Worm (Caenorhabditis elegans): ENCODE results near the gene ceh-53.
A peak's percentile ranks its signal among the peaks of the same experiment; 100 is the strongest.

ceh-53 gene

DNA sequence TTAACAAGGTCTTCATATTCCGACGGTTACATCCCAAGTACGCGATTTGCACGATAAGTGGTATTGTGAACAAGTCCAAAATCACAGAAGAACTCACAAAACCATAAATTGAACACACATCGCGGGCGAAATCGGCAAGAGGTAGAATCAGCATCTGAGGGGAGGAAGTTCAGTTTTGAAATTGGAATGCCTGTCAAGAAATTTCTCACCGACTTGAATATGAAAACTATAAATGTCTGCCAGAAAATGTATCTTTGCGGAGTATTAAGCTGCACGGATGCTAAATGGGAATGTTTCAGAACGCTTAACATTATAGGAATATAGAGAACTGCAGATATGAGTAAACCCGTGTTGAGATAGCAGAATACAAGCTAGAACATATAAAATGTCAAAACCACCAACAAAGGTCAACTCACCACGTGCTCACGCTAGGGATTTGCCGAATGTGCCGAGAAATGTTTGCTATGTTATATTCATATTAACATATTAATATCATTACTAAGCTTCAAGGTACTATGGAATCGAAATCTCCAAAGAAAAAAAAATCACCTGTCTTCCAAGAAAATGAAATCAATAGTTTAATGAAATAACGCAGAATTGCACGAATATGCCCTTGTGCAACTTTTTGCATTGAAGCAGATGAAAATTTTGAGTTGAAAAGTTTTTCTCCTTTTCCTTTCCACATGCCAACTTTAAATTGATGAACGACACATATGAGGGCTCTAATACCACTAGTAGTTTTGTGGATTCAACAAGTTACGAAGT is 15.6 kb upstream of the ceh-53 start, which contains the start of gene srz-82:
srz-82 (plus strand) TSS at position 701 of the 765 bp plus-strand sequence.
- TF ChIP-seq ztf-23 (GFP tag; IDR thresholded peaks at IDR 0.05) = 0 out of 2 replicates have a peak, but pooled peaks have one; percentile 24
- TF ChIP-seq ztf-29 (GFP tag; IDR thresholded peaks at IDR 0.05) = no peak

DNA sequence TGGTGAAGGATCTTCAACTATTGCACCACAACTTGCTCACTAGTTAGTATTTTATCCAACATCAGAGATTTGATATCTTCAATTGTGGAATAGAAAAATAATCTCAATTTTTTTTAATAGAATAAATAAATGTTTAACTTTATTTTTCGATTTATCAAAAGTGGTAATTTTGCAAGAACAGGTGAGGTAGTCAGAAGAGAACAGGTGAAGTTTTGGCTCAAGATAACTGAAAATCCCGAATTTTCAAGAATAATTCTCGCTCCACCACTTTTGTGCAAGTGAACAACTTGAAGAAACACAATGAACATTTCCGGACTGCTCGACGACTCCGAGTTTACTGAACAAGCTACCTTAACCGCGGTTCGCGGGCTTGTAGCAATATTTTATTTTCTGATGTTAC is 6.5 kb upstream of the ceh-53 start, which contains the start of gene srz-78:
srz-78 (plus strand) TSS at position 301 of the 400 bp plus-strand sequence.
- TF ChIP-seq tab-1 (GFP tag; IDR thresholded peaks at IDR 0.05) (no peak), flt-1 (GFP tag; IDR thresholded peaks at IDR 0.05) (no peak), klf-2 (GFP tag; conservative IDR thresholded peaks at IDR 0.05) (no peak), cog-1 (tag; optimal IDR thresholded peaks at IDR 0.05) (no peak), ztf-29 (GFP tag; IDR thresholded peaks at IDR 0.05) (no peak), T22C8.4 (GFP tag; IDR thresholded peaks at IDR 0.05) (no peak), ref-1 (GFP tag; conservative IDR thresholded peaks at IDR 0.05) (no peak), med-1 (GFP tag; optimal IDR thresholded peaks at IDR 0.05; ENCODE audit: insufficient read depth) (no peak), ztf-23 (GFP tag; IDR thresholded peaks at IDR 0.05) (no peak)

DNA sequence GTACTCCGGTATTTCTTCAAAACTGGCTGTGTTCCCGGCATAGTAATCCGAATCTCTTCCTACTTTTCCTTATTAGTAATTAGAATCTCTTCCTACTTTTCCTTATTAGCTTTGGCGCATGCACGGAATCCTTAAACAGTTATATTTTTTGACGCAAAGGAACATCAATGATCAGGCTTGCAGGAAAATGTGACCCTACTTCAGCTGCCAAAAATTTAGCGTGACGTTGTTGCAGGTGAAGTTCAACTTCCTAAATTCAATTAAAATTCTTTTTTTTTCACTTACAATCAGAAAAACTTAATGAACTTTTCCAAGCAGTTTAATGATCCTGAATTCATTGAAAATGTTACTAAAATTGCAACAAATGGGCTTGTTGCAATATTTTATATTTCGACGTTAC is 4.7 kb upstream of the ceh-53 start, which contains the start of gene srz-79:
srz-79 (plus strand) TSS at position 301 of the 400 bp plus-strand sequence.
- TF ChIP-seq ref-1 (GFP tag; conservative IDR thresholded peaks at IDR 0.05) (no peak), T22C8.4 (GFP tag; IDR thresholded peaks at IDR 0.05) (no peak), flt-1 (GFP tag; IDR thresholded peaks at IDR 0.05) (no peak), ztf-23 (GFP tag; IDR thresholded peaks at IDR 0.05) (no peak), klf-2 (GFP tag; conservative IDR thresholded peaks at IDR 0.05) (no peak), med-1 (GFP tag; optimal IDR thresholded peaks at IDR 0.05; ENCODE audit: insufficient read depth) (no peak), ztf-29 (GFP tag; IDR thresholded peaks at IDR 0.05) (no peak), cog-1 (tag; optimal IDR thresholded peaks at IDR 0.05) (no peak), tab-1 (GFP tag; IDR thresholded peaks at IDR 0.05) (no peak)

- TF ChIP-seq tab-1 (GFP tag; IDR thresholded peaks at IDR 0.05) (no peak), ztf-23 (GFP tag; IDR thresholded peaks at IDR 0.05) (no peak), med-1 (GFP tag; optimal IDR thresholded peaks at IDR 0.05; ENCODE audit: insufficient read depth) (no peak), ref-1 (GFP tag; conservative IDR thresholded peaks at IDR 0.05) (no peak), cog-1 (tag; optimal IDR thresholded peaks at IDR 0.05) (no peak), ztf-29 (GFP tag; IDR thresholded peaks at IDR 0.05) (no peak), T22C8.4 (GFP tag; IDR thresholded peaks at IDR 0.05) (no peak), flt-1 (GFP tag; IDR thresholded peaks at IDR 0.05) (no peak), klf-2 (GFP tag; conservative IDR thresholded peaks at IDR 0.05) (no peak)
Observed at ce11 chrIV:3496358-3496757, 1.7 kb upstream of the ceh-53 start, which contains the start of gene C09G12.17. C09G12.17 (minus strand) TSS chrIV:3496458.

- TF ChIP-seq tab-1 (GFP tag; IDR thresholded peaks at IDR 0.05) (no peak), ref-1 (GFP tag; conservative IDR thresholded peaks at IDR 0.05) (no peak), flt-1 (GFP tag; IDR thresholded peaks at IDR 0.05) (no peak), klf-2 (GFP tag; conservative IDR thresholded peaks at IDR 0.05) (no peak), cog-1 (tag; optimal IDR thresholded peaks at IDR 0.05) (no peak), ztf-23 (GFP tag; IDR thresholded peaks at IDR 0.05) (no peak), med-1 (GFP tag; optimal IDR thresholded peaks at IDR 0.05; ENCODE audit: insufficient read depth) (no peak), T22C8.4 (GFP tag; IDR thresholded peaks at IDR 0.05) (no peak), ztf-29 (GFP tag; IDR thresholded peaks at IDR 0.05) (no peak)
Observed at ce11 chrIV:3501981-3502736, 4.2 kb downstream of the ceh-53 start.

- TF ChIP-seq flt-1 (GFP tag; IDR thresholded peaks at IDR 0.05) = no peak
- TF ChIP-seq ztf-29 (GFP tag; IDR thresholded peaks at IDR 0.05) = no peak
- TF ChIP-seq cog-1 (tag; optimal IDR thresholded peaks at IDR 0.05) = no peak
- TF ChIP-seq klf-2 (GFP tag; conservative IDR thresholded peaks at IDR 0.05) = no peak
- TF ChIP-seq tab-1 (GFP tag; IDR thresholded peaks at IDR 0.05) = no peak
- no peak for TF ChIP-seq T22C8.4 (GFP tag; IDR thresholded peaks at IDR 0.05)
- TF ChIP-seq ztf-23 (GFP tag; IDR thresholded peaks at IDR 0.05) = no peak
- no peak for TF ChIP-seq med-1 (GFP tag; optimal IDR thresholded peaks at IDR 0.05; ENCODE audit: insufficient read depth)
- TF ChIP-seq ref-1 (GFP tag; conservative IDR thresholded peaks at IDR 0.05) = no peak
Observed at ce11 chrIV:3504144-3504543, 6.1 kb downstream of the ceh-53 start, which contains the start of gene srz-83. srz-83 (plus strand) TSS chrIV:3504444.

- TF ChIP-seq cog-1 (tag; optimal IDR thresholded peaks at IDR 0.05) (no peak), flt-1 (GFP tag; IDR thresholded peaks at IDR 0.05) (peak; percentile 28; the same call in 1 of the 2 replicates), ztf-23 (GFP tag; IDR thresholded peaks at IDR 0.05) (no peak), klf-2 (GFP tag; conservative IDR thresholded peaks at IDR 0.05) (no peak), med-1 (GFP tag; optimal IDR thresholded peaks at IDR 0.05; ENCODE audit: insufficient read depth) (no peak), ref-1 (GFP tag; conservative IDR thresholded peaks at IDR 0.05) (0 out of 2 replicates have a peak, but pooled peaks have one; percentile 19), ztf-29 (GFP tag; IDR thresholded peaks at IDR 0.05) (no peak), T22C8.4 (GFP tag; IDR thresholded peaks at IDR 0.05) (no peak), tab-1 (GFP tag; IDR thresholded peaks at IDR 0.05) (no peak)
Observed at ce11 chrIV:3505940-3506339, 7.9 kb downstream of the ceh-53 start.

ce11 chrIV:3509477-3510063 is 11.6 kb downstream of the ceh-53 start, which contains the start of gene ced-10:
ced-10 (minus strand) TSS chrIV:3509527.
- no peak for TF ChIP-seq ref-1 (GFP tag; conservative IDR thresholded peaks at IDR 0.05)
- TF ChIP-seq klf-2 (GFP tag; conservative IDR thresholded peaks at IDR 0.05) = no peak
- no peak for TF ChIP-seq T22C8.4 (GFP tag; IDR thresholded peaks at IDR 0.05)
- TF ChIP-seq cog-1 (tag; optimal IDR thresholded peaks at IDR 0.05) = no peak
- TF ChIP-seq flt-1 (GFP tag; IDR thresholded peaks at IDR 0.05) = no peak

ce11 chrIV:3514467-3514866 is 16.5 kb downstream of the ceh-53 start, which contains the start of gene tsg-101:
tsg-101 (minus strand) TSS chrIV:3514567.
- TF ChIP-seq flt-1 (GFP tag; IDR thresholded peaks at IDR 0.05) = no peak
- TF ChIP-seq ref-1 (GFP tag; conservative IDR thresholded peaks at IDR 0.05) = no peak
- no peak for TF ChIP-seq med-1 (GFP tag; optimal IDR thresholded peaks at IDR 0.05; ENCODE audit: insufficient read depth)
- TF ChIP-seq cog-1 (tag; optimal IDR thresholded peaks at IDR 0.05) = no peak
- no peak for TF ChIP-seq T22C8.4 (GFP tag; IDR thresholded peaks at IDR 0.05)

All from whole organism, midembryonic.